Worm (Caenorhabditis elegans): ENCODE measurements around the gene jud-4.

jud-4 gene

DNA sequence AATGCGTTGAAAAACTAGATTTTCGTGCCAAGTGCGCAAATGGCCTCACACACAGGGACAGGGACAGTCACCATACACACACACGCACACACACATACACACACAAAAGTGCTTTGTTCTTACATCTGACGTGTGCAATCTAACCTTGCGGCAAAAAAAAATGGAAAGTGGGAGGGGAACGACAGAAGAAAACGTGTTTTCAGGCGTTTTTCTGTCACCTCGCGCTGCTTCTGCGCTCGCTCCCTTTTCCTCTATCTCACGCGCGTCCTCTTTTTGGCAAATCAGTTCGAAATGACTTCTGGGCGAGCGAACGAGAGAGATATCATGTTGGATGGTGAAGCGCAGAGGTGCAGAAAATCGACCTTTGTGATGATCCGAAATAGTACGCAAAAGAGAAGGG is 9.8 kb upstream of the jud-4 start (continued):
- TF ChIP-seq Y56A3A.18 (GFP tag; IDR thresholded peaks at IDR 0.05) (no peak), hsf-1 (GFP tag; IDR thresholded peaks at IDR 0.05) (no peak), snpc-1.1 (tag; optimal IDR thresholded peaks at IDR 0.05; ENCODE audit: insufficient read depth) (no peak), mcd-1 (GFP tag; IDR thresholded peaks at IDR 0.05) (no peak), nfya-1 (tag; optimal IDR thresholded peaks at IDR 0.05; ENCODE audit: borderline replicate concordance, insufficient read depth) (no peak), ztf-22 (GFP tag; optimal IDR thresholded peaks at IDR 0.05) (no peak), chd-7 (tag; optimal IDR thresholded peaks at IDR 0.05) (no peak)

DNA sequence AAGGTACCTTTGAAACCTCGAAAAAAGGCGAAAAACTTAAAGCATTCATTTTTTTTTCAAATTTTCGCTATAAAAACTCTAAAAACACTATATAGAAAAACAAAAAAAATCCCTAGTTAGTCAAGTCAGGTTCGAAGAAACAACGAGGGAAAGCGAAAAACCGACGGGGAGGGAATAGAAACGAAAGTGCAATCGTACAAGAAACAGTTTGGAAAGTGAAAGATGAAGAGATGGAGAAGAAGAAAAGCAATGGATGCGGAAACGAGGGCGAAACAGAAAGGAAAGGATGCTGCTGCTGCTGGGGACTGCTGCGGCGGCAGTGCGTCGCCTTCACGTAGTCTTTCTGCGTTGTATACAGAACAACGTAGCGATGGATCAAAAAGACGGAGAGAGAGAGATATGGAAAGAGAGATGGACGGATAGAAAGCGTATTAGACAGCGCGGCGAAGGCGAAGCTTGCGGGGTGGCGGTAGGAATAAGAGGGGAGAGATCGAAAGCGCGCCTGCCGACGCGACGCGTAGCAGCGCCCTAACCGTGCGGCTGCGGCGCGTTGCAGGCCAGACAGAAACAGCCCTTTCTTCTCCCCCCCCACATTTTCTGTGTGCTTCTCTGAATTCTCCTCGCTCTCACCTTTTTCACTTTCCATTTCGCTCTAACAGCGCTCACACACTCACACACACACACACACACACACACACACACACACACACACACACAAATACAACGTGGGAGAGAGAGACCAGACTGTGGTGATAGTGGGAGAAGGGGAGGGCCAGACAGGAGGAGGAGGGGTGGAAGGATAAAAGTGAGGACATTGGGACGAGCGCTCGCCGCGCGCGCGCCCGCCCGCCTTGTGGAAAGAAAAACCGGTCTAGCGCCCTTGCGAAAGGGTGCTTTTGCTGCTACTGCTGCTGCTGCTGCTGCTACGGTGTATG is 8.8 kb upstream of the jud-4 start:
- peak; percentile 96 for TF ChIP-seq zfh-2 (GFP tag; conservative IDR thresholded peaks at IDR 0.05)
- no peak for TF ChIP-seq sea-2 (GFP tag; IDR thresholded peaks at IDR 0.05)
- peak; percentile 87 for TF ChIP-seq chd-7 (tag; optimal IDR thresholded peaks at IDR 0.05)
- peak; percentile 48; the same call in 1 of the 2 replicates for TF ChIP-seq hmg-1.2 (GFP tag; IDR thresholded peaks at IDR 0.05)
- no peak for TF ChIP-seq madf-3 (GFP tag; IDR thresholded peaks at IDR 0.05)
- no peak for TF ChIP-seq rcor-1 (GFP tag; IDR thresholded peaks at IDR 0.05)
- TF ChIP-seq C06A6.2 (GFP tag; conservative IDR thresholded peaks at IDR 0.05), result 0 out of 2 replicates have a peak, but pooled peaks have one; percentile 38
- TF ChIP-seq egrh-3 (GFP tag; IDR thresholded peaks at IDR 0.05), result peak; percentile 93
- TF ChIP-seq K12H6.12 (tag; optimal IDR thresholded peaks at IDR 0.05), result peak; percentile 87
- no peak for TF ChIP-seq ztf-6 (GFP tag; IDR thresholded peaks at IDR 0.05)
- no peak for TF ChIP-seq die-1 (tag; optimal IDR thresholded peaks at IDR 0.05)
- no peak for TF ChIP-seq tlf-1 (GFP tag; optimal IDR thresholded peaks at IDR 0.05)
- no peak for TF ChIP-seq tbx-9 (tag; optimal IDR thresholded peaks at IDR 0.05; ENCODE audit: borderline replicate concordance)
- TF ChIP-seq nhr-27 (tag; optimal IDR thresholded peaks at IDR 0.05), result no peak
- no peak for TF ChIP-seq F55B11.4 (tag; optimal IDR thresholded peaks at IDR 0.05; ENCODE audit: borderline replicate concordance, insufficient read depth)
- no peak for TF ChIP-seq nfya-2 (GFP tag; IDR thresholded peaks at IDR 0.05)
- no peak for TF ChIP-seq Y56A3A.18 (GFP tag; IDR thresholded peaks at IDR 0.05)
- no peak for TF ChIP-seq F57A8.1 (GFP tag; optimal IDR thresholded peaks at IDR 0.05)
- TF ChIP-seq ZK185.1 (tag; optimal IDR thresholded peaks at IDR 0.05; ENCODE audit: poor library complexity, severe bottlenecking), result peak; percentile 13
- TF ChIP-seq attf-5 (GFP tag; optimal IDR thresholded peaks at IDR 0.05), result peak; percentile 58
- peak; percentile 38 for TF ChIP-seq lin-54 (GFP tag; optimal IDR thresholded peaks at IDR 0.05)
- TF ChIP-seq hlh-12 (tag; optimal IDR thresholded peaks at IDR 0.05), result no peak
- TF ChIP-seq lir-1 (GFP tag; conservative IDR thresholded peaks at IDR 0.05), result peak; percentile 87
- peak; percentile 59 for TF ChIP-seq lin-40 (tag; optimal IDR thresholded peaks at IDR 0.05)
- peak; percentile 53 for TF ChIP-seq dox-1 (GFP tag; IDR thresholded peaks at IDR 0.05)
- peak; percentile 21 for TF ChIP-seq gei-17 (GFP tag; optimal IDR thresholded peaks at IDR 0.05)
- peak; percentile 49 for TF ChIP-seq tbp1 (GFP tag; optimal IDR thresholded peaks at IDR 0.05)
- TF ChIP-seq ceh-27 (GFP tag; optimal IDR thresholded peaks at IDR 0.05), result peak; percentile 80
- TF ChIP-seq repo-1 (tag; optimal IDR thresholded peaks at IDR 0.05), result peak; percentile 14
- peak; percentile 71 for TF ChIP-seq somi-1 (GFP tag; optimal IDR thresholded peaks at IDR 0.05)
- TF ChIP-seq nfyb-1 (GFP tag; IDR thresholded peaks at IDR 0.05), result peak; percentile 68
- TF ChIP-seq snpc-4 (GFP tag; optimal IDR thresholded peaks at IDR 0.05), result no peak
- TF ChIP-seq snpc-4 (tag; optimal IDR thresholded peaks at IDR 0.05), result peak in 2 of 4 experiments; percentile 6 to 20
- peak; percentile 6; the same call in 1 of the 2 replicates for TF ChIP-seq pbrm-1 (GFP tag; IDR thresholded peaks at IDR 0.05)
- TF ChIP-seq B0336.3 (GFP tag; IDR thresholded peaks at IDR 0.05), result peak; percentile 63; the same call in 1 of the 2 replicates
- no peak for TF ChIP-seq sptf-2 (GFP tag; optimal IDR thresholded peaks at IDR 0.05)
- peak; percentile 83 for TF ChIP-seq ztf-26 (tag; optimal IDR thresholded peaks at IDR 0.05)
- peak; percentile 85 for TF ChIP-seq ztf-3 (GFP tag; optimal IDR thresholded peaks at IDR 0.05)
- TF ChIP-seq aptf-3 (GFP tag; IDR thresholded peaks at IDR 0.05), result no peak
